Worm (Caenorhabditis elegans) whole organism, L2 larva: ENCODE data around the gene ttx-3.

Source experiments
- F13H6.1 ChIP-seq: sonication (generic microtip); optimal IDR thresholded peaks from 2 replicates; lab custom pipeline; 2016; ENCODE audit warnings: missing genetic modification characterization, missing compliant biosample characterization
- Y55F3AM.14 ChIP-seq: fragments of 200-800 bp; sonication (Bioruptor generic); optimal IDR thresholded peaks from 2 replicates; lab custom pipeline; 2018; ENCODE audit warnings: mild to moderate bottlenecking, missing genetic modification characterization, missing compliant biosample characterization
- blmp-1 ChIP-seq: sonication (generic microtip); optimal IDR thresholded peaks from 2 replicates; lab custom pipeline; 2017; ENCODE audit warnings: missing genetic modification characterization, mild to moderate bottlenecking, missing compliant biosample characterization, antibody characterized with exemption, moderate library complexity; ENCODE audit not compliant: insufficient read depth
- ceh-16 ChIP-seq: fragments of 150-350 bp; optimal IDR thresholded peaks from 2 replicates; lab custom pipeline; 2014; ENCODE audit warnings: missing biosample characterization, missing genetic modification characterization
- crh-2 ChIP-seq: sonication (generic microtip); optimal IDR thresholded peaks from 2 replicates; lab custom pipeline; 2017; ENCODE audit warnings: missing biosample characterization, missing genetic modification characterization
- dmd-4 ChIP-seq: sonication (generic microtip); optimal IDR thresholded peaks from 2 replicates; lab custom pipeline; 2017; ENCODE audit warnings: missing biosample characterization, missing genetic modification characterization
- egl-27 ChIP-seq: sonication (generic microtip); optimal IDR thresholded peaks from 3 replicates; lab custom pipeline; 2017; ENCODE audit warnings: missing biosample characterization, missing genetic modification reagents, missing genetic modification characterization
- elt-1 ChIP-seq: fragments of 150-350 bp; optimal IDR thresholded peaks from 2 replicates; lab custom pipeline; 2014; ENCODE audit warnings: missing biosample characterization, missing genetic modification characterization
- fos-1 ChIP-seq: fragments of 150-350 bp; optimal IDR thresholded peaks from 2 replicates; lab custom pipeline; 2014; ENCODE audit warnings: missing biosample characterization, missing genetic modification characterization
- gmeb-1 ChIP-seq: fragments of 150-350 bp; optimal IDR thresholded peaks from 2 replicates; lab custom pipeline; 2014; ENCODE audit warnings: missing biosample characterization, missing genetic modification characterization
- lin-11 ChIP-seq: fragments of 150-350 bp; sonication (generic microtip); optimal IDR thresholded peaks from 2 replicates; lab custom pipeline; 2014; ENCODE audit warnings: missing biosample characterization, missing genetic modification characterization, inconsistent platforms, mixed read lengths
- lin-13 ChIP-seq: fragments of 150-350 bp; optimal IDR thresholded peaks from 2 replicates; lab custom pipeline; 2014; ENCODE audit warnings: missing biosample characterization, missing genetic modification reagents, missing genetic modification characterization
- lsy-2 ChIP-seq, 2 experiments: fragments of 150-350 bp in 1 of 2; sonication (generic microtip) in 1 of 2; optimal IDR thresholded peaks; 2 replicates each; lab custom pipeline; 2014 to 2017; ENCODE audit warnings: missing biosample characterization in 2 of 2, missing genetic modification characterization in 2 of 2
- mbf-1 ChIP-seq: sonication (generic microtip); optimal IDR thresholded peaks from 2 replicates; lab custom pipeline; 2017; ENCODE audit warnings: missing biosample characterization, missing genetic modification characterization
- mdl-1 ChIP-seq, 2 experiments: fragments of 150-350 bp in 1 of 2; sonication (generic microtip) in 1 of 2; optimal IDR thresholded peaks; 2 replicates each; lab custom pipeline; 2017; ENCODE audit warnings: missing biosample characterization in 2 of 2, missing genetic modification characterization in 2 of 2
- nhr-10 ChIP-seq: sonication (generic microtip); optimal IDR thresholded peaks from 2 replicates; lab custom pipeline; 2017; ENCODE audit warnings: missing biosample characterization, missing genetic modification characterization
- nhr-129 ChIP-seq: fragments of 150-350 bp; optimal IDR thresholded peaks from 2 replicates; lab custom pipeline; 2014; ENCODE audit warnings: missing biosample characterization, missing genetic modification characterization
- nhr-25 ChIP-seq: fragments of 150-350 bp; sonication (generic microtip); optimal IDR thresholded peaks from 3 replicates; lab custom pipeline; 2014; ENCODE audit warnings: missing biosample characterization, missing genetic modification characterization
- nhr-6 ChIP-seq: fragments of 150-350 bp; optimal IDR thresholded peaks from 2 replicates; lab custom pipeline; 2014; ENCODE audit warnings: missing biosample characterization, missing genetic modification characterization
- peb-1 ChIP-seq: fragments of 150-350 bp; optimal IDR thresholded peaks from 2 replicates; lab custom pipeline; 2014; ENCODE audit warnings: missing biosample characterization, missing genetic modification characterization
- skn-1 ChIP-seq: sonication (generic microtip); optimal IDR thresholded peaks from 2 replicates; lab custom pipeline; 2017; ENCODE audit warnings: missing biosample characterization, missing genetic modification characterization
- sma-3 ChIP-seq: sonication (generic microtip); optimal IDR thresholded peaks from 2 replicates; lab custom pipeline; 2016; ENCODE audit warnings: missing genetic modification reagents, missing genetic modification characterization, missing compliant biosample characterization
- sma-9 ChIP-seq, 2 experiments: fragments of 150-350 bp in 1 of 2; sonication (generic microtip) in 1 of 2; optimal IDR thresholded peaks; 2 replicates each; lab custom pipeline; 2014 to 2016; ENCODE audit warnings: missing genetic modification characterization in 2 of 2, mild to moderate bottlenecking in 1 of 2, missing biosample characterization in 1 of 2, missing compliant biosample characterization in 1 of 2, missing genetic modification reagents in 1 of 2, moderate library complexity in 1 of 2
- snpc-4 ChIP-seq: fragments of 150-350 bp; optimal IDR thresholded peaks from 2 replicates; lab custom pipeline; 2014; ENCODE audit warnings: missing biosample characterization, missing genetic modification characterization
- unc-55 ChIP-seq: fragments of 150-350 bp; sonication (generic microtip); optimal IDR thresholded peaks from 3 replicates; lab custom pipeline; 2014; ENCODE audit warnings: missing biosample characterization, missing genetic modification reagents, missing genetic modification characterization
- ztf-4 ChIP-seq: fragments of 150-350 bp; optimal IDR thresholded peaks from 2 replicates; lab custom pipeline; 2014; ENCODE audit warnings: missing biosample characterization, missing genetic modification characterization

ttx-3 gene

DNA sequence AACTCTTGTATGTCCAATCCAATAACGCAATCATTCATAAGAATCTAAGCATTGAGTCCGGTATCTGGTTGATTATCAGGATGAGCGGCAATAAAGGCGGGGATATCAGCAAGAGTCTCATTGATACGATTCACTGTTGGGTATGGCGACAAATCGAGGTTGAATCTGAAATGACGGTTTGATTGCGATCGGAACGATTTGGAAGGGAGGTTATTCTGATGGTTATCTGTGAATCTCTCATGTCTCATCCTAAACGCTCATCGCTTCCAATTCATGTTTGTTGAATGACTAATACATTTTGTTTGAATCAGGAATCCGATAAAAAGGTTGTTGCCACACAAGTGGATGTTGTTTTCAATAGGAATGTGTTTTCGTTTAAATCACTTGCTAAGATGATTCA is 42.7 kb downstream of the ttx-3 start:
- TF ChIP-seq elt-1 (tag; lab: Kevin White, UChicago) (peak; percentile 93), Y55F3AM.14 (GFP tag; lab: Kevin White, UChicago) (no peak), sma-9 (GFP tag; optimal IDR thresholded peaks at IDR 0.05; lab: Kevin White, UChicago) (peak; percentile 33), sma-9 (tag; optimal IDR thresholded peaks at IDR 0.05; lab: Kevin White, UChicago) (no peak), nhr-6 (tag; lab: Kevin White, UChicago) (no peak), ceh-16 (tag; lab: Kevin White, UChicago) (peak; percentile 66)

DNA sequence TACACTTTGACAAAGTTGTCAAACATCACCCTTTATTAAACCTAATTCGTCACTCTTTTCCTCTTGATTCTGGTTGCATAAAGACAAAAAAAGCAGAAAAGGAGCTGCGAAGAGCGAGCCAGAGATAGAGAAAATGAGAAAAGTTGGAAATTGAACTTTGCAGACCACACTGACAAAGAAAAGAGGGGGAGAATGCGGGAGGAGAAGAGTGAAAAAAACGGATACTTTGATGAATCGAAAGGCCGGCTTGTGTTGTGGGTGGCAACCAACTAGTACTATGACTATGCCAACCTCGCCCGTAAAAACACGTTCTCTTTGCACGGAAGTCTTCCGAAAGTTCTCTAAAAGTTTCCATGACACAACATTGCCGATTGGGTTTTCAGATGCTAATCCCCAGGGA is 43.5 kb downstream of the ttx-3 start:
- TF ChIP-seq unc-55 (GFP tag; lab: Kevin White, UChicago) (no peak), nhr-129 (tag; lab: Kevin White, UChicago) (peak; percentile 27)

DNA sequence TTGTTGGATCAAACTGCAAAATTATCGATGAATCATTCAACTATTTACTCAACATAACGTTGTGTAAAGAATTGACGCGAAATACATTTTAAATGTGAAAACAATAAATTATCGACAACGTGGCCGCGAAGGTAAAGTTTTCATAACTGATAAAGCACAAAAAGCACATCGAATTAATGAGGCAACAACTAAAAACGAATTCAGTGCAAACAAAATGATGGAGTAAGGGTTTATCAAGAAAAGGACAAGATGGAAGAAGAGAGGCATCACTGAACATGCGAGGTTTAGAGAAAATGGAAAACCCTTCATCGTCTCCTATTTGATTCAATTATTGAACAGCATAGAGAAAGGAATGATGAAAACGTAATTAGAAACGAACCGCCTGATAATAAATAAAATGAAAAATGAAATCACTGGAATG is 45.4 kb downstream of the ttx-3 start, which contains the start of gene D1053.4:
D1053.4 (minus strand) TSS at position 20 of the 421 bp plus-strand sequence.
- TF ChIP-seq crh-2 (tag; lab: Kevin White, UChicago) (peak; percentile 76), snpc-4 (tag; lab: Kevin White, UChicago) (no peak), sma-9 (GFP tag; optimal IDR thresholded peaks at IDR 0.05; lab: Kevin White, UChicago) (peak; percentile 47), sma-9 (tag; optimal IDR thresholded peaks at IDR 0.05; lab: Kevin White, UChicago) (no peak), unc-55 (GFP tag; lab: Kevin White, UChicago) (no peak), ceh-16 (tag; lab: Kevin White, UChicago) (no peak), peb-1 (no peak), skn-1 (tag; lab: Kevin White, UChicago) (no peak), F13H6.1 (peak; percentile 18), gmeb-1 (peak; percentile 8), mdl-1 (tag; optimal IDR thresholded peaks at IDR 0.05; lab: Kevin White, UChicago) (peak in 1 of 2 experiments; percentile 15), fos-1 (tag; lab: Kevin White, UChicago) (peak; percentile 85), sma-3 (GFP tag; lab: Kevin White, UChicago) (no peak), lsy-2 (tag; optimal IDR thresholded peaks at IDR 0.05; lab: Kevin White, UChicago) (no peak), egl-27 (tag; lab: Kevin White, UChicago) (peak; percentile 22), mbf-1 (tag; lab: Kevin White, UChicago) (no peak), nhr-25 (tag; lab: Kevin White, UChicago) (no peak)

ce11 chrX:11720058-11720457 is 49.1 kb downstream of the ttx-3 start:
- TF ChIP-seq skn-1 (tag; lab: Kevin White, UChicago) (no peak), nhr-10 (no peak), lin-11 (tag; lab: Kevin White, UChicago) (no peak), nhr-129 (tag; lab: Kevin White, UChicago) (no peak), Y55F3AM.14 (GFP tag; lab: Kevin White, UChicago) (no peak), F13H6.1 (peak; percentile 4), sma-3 (GFP tag; lab: Kevin White, UChicago) (no peak), sma-9 (GFP tag; optimal IDR thresholded peaks at IDR 0.05; lab: Kevin White, UChicago) (no peak), sma-9 (tag; optimal IDR thresholded peaks at IDR 0.05; lab: Kevin White, UChicago) (no peak), fos-1 (tag; lab: Kevin White, UChicago) (no peak), nhr-6 (tag; lab: Kevin White, UChicago) (no peak), nhr-25 (tag; lab: Kevin White, UChicago) (peak; percentile 43)
- TF ChIP-seq, all 48 proteins: peak for 2

ce11 chrX:11718751-11719150 is 50.4 kb downstream of the ttx-3 start:
- peak; percentile 53 for TF ChIP-seq F13H6.1
- no peak for TF ChIP-seq lin-13 (GFP tag; lab: Kevin White, UChicago)
- peak; percentile 3 for TF ChIP-seq nhr-129 (tag; lab: Kevin White, UChicago)

DNA sequence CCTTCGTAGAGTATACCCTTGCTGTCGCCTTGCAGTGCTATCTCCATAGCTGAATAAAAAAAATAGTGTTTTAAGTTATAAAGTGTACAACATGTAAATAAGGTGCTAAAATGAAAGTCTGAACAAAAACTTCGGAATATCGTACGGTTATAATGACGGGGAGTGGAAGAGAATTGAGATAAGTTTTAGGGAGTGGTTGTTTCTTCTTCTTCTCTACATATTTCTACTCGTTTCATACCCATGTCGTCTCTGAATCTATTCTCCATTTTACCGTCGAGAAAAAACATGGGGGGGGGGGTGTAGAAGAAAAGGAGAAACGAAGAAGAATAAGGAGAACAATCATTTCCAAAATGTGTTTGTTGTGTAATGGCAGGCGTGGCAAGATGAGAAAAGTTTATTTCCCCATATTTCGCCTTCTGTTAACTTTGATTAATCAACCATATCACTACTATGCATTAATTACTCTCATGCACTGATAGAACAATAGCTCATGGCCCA is 52.7 kb downstream of the ttx-3 start, which contains the start of gene C44C10.9:
C44C10.9 (minus strand) TSS at position 51 of the 498 bp plus-strand sequence.
- peak; percentile 28 for TF ChIP-seq blmp-1
- TF ChIP-seq dmd-4 (tag; lab: Kevin White, UChicago), result no peak
- TF ChIP-seq ztf-4 (tag; lab: Kevin White, UChicago), result no peak
- TF ChIP-seq nhr-25 (tag; lab: Kevin White, UChicago), result peak; percentile 42
